Worm (Caenorhabditis elegans): ENCODE data around the gene C46C2.3.

DNA sequence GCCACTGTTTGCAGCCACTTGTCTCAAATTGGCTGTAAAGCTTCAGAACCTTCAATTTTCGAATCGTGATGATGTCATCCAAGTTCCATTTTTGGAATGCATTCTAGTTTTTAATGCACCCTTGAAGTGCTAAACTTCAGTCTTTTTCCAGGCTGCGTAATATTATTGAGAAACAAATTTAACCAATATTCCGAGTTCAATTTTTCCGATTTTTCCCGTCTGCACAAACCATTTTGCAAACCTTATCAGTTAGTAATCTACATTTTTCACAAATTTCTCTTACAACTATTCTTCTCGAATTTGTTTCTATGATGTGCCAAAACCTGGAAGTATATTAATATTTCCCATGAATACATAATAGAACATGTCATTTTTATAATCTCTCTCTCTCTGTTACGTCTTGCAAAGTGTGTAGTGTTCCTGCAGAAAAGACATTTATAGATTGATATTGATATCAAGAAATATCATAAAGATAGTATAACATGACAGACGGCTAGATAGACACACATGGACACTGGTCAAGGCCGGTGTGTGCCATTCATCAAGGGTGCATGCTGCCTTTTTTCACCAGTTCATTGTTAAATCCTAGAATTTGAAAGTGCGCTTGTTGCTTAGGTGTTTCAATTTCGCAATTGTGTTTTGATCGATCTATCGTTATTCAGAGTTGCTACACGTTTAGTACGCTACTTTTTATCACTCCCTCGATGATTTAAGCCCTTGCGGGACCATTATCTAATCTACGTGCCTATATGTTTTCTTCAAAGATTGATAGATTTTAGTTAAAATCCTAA lies 25.6 kb upstream of the C46C2.3 start:
- no peak for TF ChIP-seq snpc-4 (tag; optimal IDR thresholded peaks at IDR 0.05)
- TF ChIP-seq lin-39 (tag; optimal IDR thresholded peaks at IDR 0.05): no peak
- TF ChIP-seq lin-13 (GFP tag; optimal IDR thresholded peaks at IDR 0.05): no peak
- TF ChIP-seq ama-1 (optimal IDR thresholded peaks at IDR 0.05): no peak
- no peak for TF ChIP-seq aly-2 (tag; optimal IDR thresholded peaks at IDR 0.05)
- TF ChIP-seq mdl-1 (tag; optimal IDR thresholded peaks at IDR 0.05): no peak
- no peak for TF ChIP-seq nhr-21 (tag; optimal IDR thresholded peaks at IDR 0.05)
- TF ChIP-seq lsy-2 (tag; optimal IDR thresholded peaks at IDR 0.05): no peak
- no peak for TF ChIP-seq peb-1 (tag; optimal IDR thresholded peaks at IDR 0.05)
- TF ChIP-seq unc-62 (GFP tag; optimal IDR thresholded peaks at IDR 0.05): no peak
- TF ChIP-seq nhr-12 (tag; optimal IDR thresholded peaks at IDR 0.05): no peak
- no peak for TF ChIP-seq nhr-11 (tag; optimal IDR thresholded peaks at IDR 0.05)
